Worm (Caenorhabditis elegans) whole organism, L3 larva: ENCODE results near the gene srx-93.
A peak's percentile ranks its signal among the peaks of the same experiment; 100 is the strongest.
"Not testable (repeated sequence)": the region's sequence is repeated elsewhere in the genome, so short reads cannot be mapped to it uniquely, and the experiment has no call there.

Experiments
- ZK546.5 ChIP-seq: sonication (generic microtip); optimal IDR thresholded peaks from 2 replicates; lab custom pipeline; 2017; ENCODE audit warnings: missing biosample characterization, missing genetic modification characterization
- ama-1 ChIP-seq: fragments of 150-350 bp; optimal IDR thresholded peaks from 2 replicates; lab custom pipeline; 2018
- ceh-28 ChIP-seq: fragments of 150-350 bp; optimal IDR thresholded peaks from 2 replicates; lab custom pipeline; 2014; ENCODE audit warnings: missing biosample characterization, missing genetic modification reagents, missing genetic modification characterization
- ceh-82 ChIP-seq: fragments of 150-350 bp; optimal IDR thresholded peaks from 2 replicates; lab custom pipeline; 2014; ENCODE audit warnings: missing biosample characterization, missing genetic modification characterization
- ceh-9 ChIP-seq: sonication (generic microtip); optimal IDR thresholded peaks from 2 replicates; lab custom pipeline; 2018; ENCODE audit warnings: missing biosample characterization, missing genetic modification characterization
- egl-27 ChIP-seq: sonication (generic microtip); optimal IDR thresholded peaks from 4 replicates; lab custom pipeline; 2017; ENCODE audit warnings: missing biosample characterization, missing genetic modification reagents, missing genetic modification characterization
- elt-1 ChIP-seq: fragments of 150-350 bp; optimal IDR thresholded peaks from 2 replicates; lab custom pipeline; 2014; ENCODE audit warnings: missing biosample characterization, missing genetic modification characterization
- elt-2 ChIP-seq: sonication (generic microtip); optimal IDR thresholded peaks from 2 replicates; lab custom pipeline; 2016; ENCODE audit warnings: missing genetic modification reagents, mild to moderate bottlenecking, missing genetic modification characterization, missing compliant biosample characterization
- fkh-2 ChIP-seq: fragments of 150-350 bp; optimal IDR thresholded peaks from 2 replicates; lab custom pipeline; 2014; ENCODE audit warnings: missing biosample characterization, missing genetic modification reagents, missing genetic modification characterization
- hmg-11 ChIP-seq: sonication (generic microtip); optimal IDR thresholded peaks from 2 replicates; lab custom pipeline; 2016; ENCODE audit warnings: missing genetic modification characterization, missing compliant biosample characterization
- jun-1 ChIP-seq: fragments of 150-350 bp; optimal IDR thresholded peaks from 2 replicates; lab custom pipeline; 2014; ENCODE audit warnings: missing biosample characterization, missing genetic modification reagents, missing genetic modification characterization
- lin-15B ChIP-seq: fragments of 150-350 bp; optimal IDR thresholded peaks from 2 replicates; lab custom pipeline; 2014; ENCODE audit warnings: missing biosample characterization, missing genetic modification characterization
- mdl-1 ChIP-seq: fragments of 150-350 bp; optimal IDR thresholded peaks from 2 replicates; lab custom pipeline; 2014; ENCODE audit warnings: missing biosample characterization, missing genetic modification characterization
- nhr-12 ChIP-seq: fragments of 150-350 bp; optimal IDR thresholded peaks from 2 replicates; lab custom pipeline; 2014; ENCODE audit warnings: missing biosample characterization, missing genetic modification characterization
- nhr-23 ChIP-seq: fragments of 150-350 bp; optimal IDR thresholded peaks from 2 replicates; lab custom pipeline; 2014; ENCODE audit warnings: missing biosample characterization, missing genetic modification reagents, missing genetic modification characterization
- nhr-25 ChIP-seq: sonication (generic microtip); optimal IDR thresholded peaks from 2 replicates; lab custom pipeline; 2017; ENCODE audit warnings: missing biosample characterization, missing genetic modification characterization
- nhr-28 ChIP-seq: fragments of 150-350 bp; optimal IDR thresholded peaks from 2 replicates; lab custom pipeline; 2014; ENCODE audit warnings: missing biosample characterization, missing genetic modification characterization
- nhr-67 ChIP-seq: fragments of 150-350 bp; optimal IDR thresholded peaks from 2 replicates; lab custom pipeline; 2014; ENCODE audit warnings: missing biosample characterization, missing genetic modification characterization
- nhr-76 ChIP-seq: fragments of 150-350 bp; sonication (generic microtip); optimal IDR thresholded peaks from 5 replicates; lab custom pipeline; 2014; ENCODE audit warnings: missing biosample characterization, missing genetic modification characterization
- nhr-77 ChIP-seq: fragments of 150-350 bp; optimal IDR thresholded peaks from 2 replicates; lab custom pipeline; 2014; ENCODE audit warnings: missing biosample characterization, missing genetic modification characterization
- pha-4 ChIP-seq: fragments of 150-350 bp; optimal IDR thresholded peaks from 2 replicates; lab custom pipeline; 2014; ENCODE audit warnings: missing biosample characterization, missing genetic modification reagents, missing genetic modification characterization
- pqm-1 ChIP-seq: fragments of 150-350 bp; optimal IDR thresholded peaks from 2 replicates; lab custom pipeline; 2017; ENCODE audit warnings: missing biosample characterization, missing genetic modification characterization, inconsistent platforms
- sea-2 ChIP-seq: fragments of 150-350 bp; sonication (generic microtip); optimal IDR thresholded peaks from 4 replicates; lab custom pipeline; 2014; ENCODE audit warnings: missing biosample characterization, missing genetic modification reagents, missing genetic modification characterization
- snpc-4 ChIP-seq: fragments of 150-350 bp; optimal IDR thresholded peaks from 2 replicates; lab custom pipeline; 2014; ENCODE audit warnings: missing biosample characterization, missing genetic modification characterization
- tbx-2 ChIP-seq: sonication (generic microtip); optimal IDR thresholded peaks from 2 replicates; lab custom pipeline; 2016; ENCODE audit warnings: mild to moderate bottlenecking, missing genetic modification characterization, missing compliant biosample characterization
- unc-39 ChIP-seq: sonication (generic microtip); optimal IDR thresholded peaks from 4 replicates; lab custom pipeline; 2017; ENCODE audit warnings: missing biosample characterization, missing genetic modification characterization
- ztf-4 ChIP-seq: fragments of 150-350 bp; optimal IDR thresholded peaks from 2 replicates; lab custom pipeline; 2014; ENCODE audit warnings: missing biosample characterization, missing genetic modification characterization

srx-93 gene

ce11 chrV:3620608-3621007, at the start of gene srx-93:
TSS of gene srx-93 (minus strand) at chrV:3620708.
- TF ChIP-seq egl-27; nhr-12 (tag; lab: Kevin White, UChicago); nhr-25 (tag; lab: Kevin White, UChicago): not testable (repeated sequence)
- TF ChIP-seq, all 47 proteins: peak for 0; not testable (repeated sequence) for 47

- TF ChIP-seq sea-2 (GFP tag; lab: Kevin White, UChicago) (no peak), lin-15B (tag; lab: Kevin White, UChicago) (no peak), nhr-25 (tag; lab: Kevin White, UChicago) (no peak), pqm-1 (no peak), nhr-28 (tag; lab: Kevin White, UChicago) (no peak), ama-1 (lab: Kevin White, UChicago) (no peak), egl-27 (no peak), ceh-28 (tag; lab: Kevin White, UChicago) (no peak), nhr-76 (tag; lab: Kevin White, UChicago) (no peak)
Observed at ce11 chrV:3668464-3668863, 48.0 kb upstream of the srx-93 start, which contains the start of gene Y39H10B.2. TSS of gene Y39H10B.2 (plus strand) at chrV:3668764.

- TF ChIP-seq lin-15B (tag; lab: Kevin White, UChicago) (no peak), nhr-77 (tag; lab: Kevin White, UChicago) (no peak)
- TF ChIP-seq, all 47 proteins: peak for 0
Observed at ce11 chrV:3666887-3667286, 46.4 kb upstream of the srx-93 start, which contains the start of gene str-113. TSS of gene str-113 (minus strand) at chrV:3666987.

ce11 chrV:3659472-3659871, 39.0 kb upstream of the srx-93 start, which contains the start of gene acr-23:
TSS of gene acr-23 (minus strand) at chrV:3659572.
- TF ChIP-seq tbx-2 (tag; lab: Kevin White, UChicago) (no peak), ZK546.5 (tag; lab: Kevin White, UChicago) (no peak), nhr-12 (tag; lab: Kevin White, UChicago) (no peak), nhr-25 (tag; lab: Kevin White, UChicago) (no peak), pha-4 (tag; lab: Kevin White, UChicago) (no peak), lin-15B (tag; lab: Kevin White, UChicago) (no peak)
- TF ChIP-seq, all 47 proteins: peak for 0

- TF ChIP-seq unc-39 (tag; lab: Kevin White, UChicago) (no peak), pha-4 (tag; lab: Kevin White, UChicago) (no peak), hmg-11 (tag; lab: Kevin White, UChicago) (no peak), ztf-4 (no peak), nhr-25 (tag; lab: Kevin White, UChicago) (no peak), fkh-2 (tag; lab: Kevin White, UChicago) (no peak), snpc-4 (tag; lab: Kevin White, UChicago) (no peak), ceh-9 (tag; lab: Kevin White, UChicago) (no peak)
Observed at ce11 chrV:3649473-3649872, 29.0 kb upstream of the srx-93 start, which contains the start of gene str-114. TSS of gene str-114 (plus strand) at chrV:3649773.

- TF ChIP-seq elt-1 (tag; lab: Kevin White, UChicago) (no peak), ZK546.5 (tag; lab: Kevin White, UChicago) (no peak), nhr-25 (tag; lab: Kevin White, UChicago) (no peak), nhr-76 (tag; lab: Kevin White, UChicago) (no peak), ama-1 (lab: Kevin White, UChicago) (no peak), sea-2 (GFP tag; lab: Kevin White, UChicago) (no peak), nhr-67 (tag; lab: Kevin White, UChicago) (no peak)
Observed at ce11 chrV:3647862-3648261, 27.4 kb upstream of the srx-93 start, which contains the start of gene F59B1.10. TSS of gene F59B1.10 (minus strand) at chrV:3647962.

ce11 chrV:3644193-3644693, 23.7 kb upstream of the srx-93 start, which contains the start of gene F59B1.8:
TSS of gene F59B1.8 (minus strand) at chrV:3644243.
- TF ChIP-seq nhr-25 (tag; lab: Kevin White, UChicago) (peak; percentile 11), elt-2 (peak; percentile 90), nhr-23 (tag; lab: Kevin White, UChicago) (peak; percentile 55), ceh-82 (no peak), jun-1 (tag; lab: Kevin White, UChicago) (peak; percentile 66), unc-39 (tag; lab: Kevin White, UChicago) (no peak), pha-4 (tag; lab: Kevin White, UChicago) (peak; percentile 91), nhr-77 (tag; lab: Kevin White, UChicago) (peak; percentile 30), mdl-1 (tag; lab: Kevin White, UChicago) (no peak), nhr-67 (tag; lab: Kevin White, UChicago) (no peak), pqm-1 (peak; percentile 84)
- TF ChIP-seq, all 47 proteins: peak for 7
